Worm (Caenorhabditis elegans): ENCODE data around the gene R160.12.

DNA sequence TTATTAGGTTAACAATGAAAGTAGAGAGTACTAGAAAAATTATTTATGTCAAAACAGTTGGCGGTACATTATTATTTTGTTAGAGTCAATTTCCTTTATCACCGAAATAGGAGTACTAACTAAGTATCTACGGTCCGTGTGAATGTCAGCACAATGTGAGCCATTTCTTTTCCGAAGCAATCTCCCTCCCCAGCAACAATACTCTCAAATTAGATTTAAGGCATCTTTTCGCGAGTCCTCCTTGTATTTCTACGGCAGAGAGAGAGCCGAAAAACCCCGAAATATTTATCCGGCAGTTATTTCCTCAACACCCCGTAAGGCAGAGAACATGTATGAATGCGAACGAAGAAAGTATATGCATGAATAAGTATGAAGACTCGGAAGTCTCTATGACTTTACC is 37.7 kb upstream of the R160.12 start:
- TF ChIP-seq swsn-7 (tag; optimal IDR thresholded peaks at IDR 0.05) (no peak), lin-13 (GFP tag; optimal IDR thresholded peaks at IDR 0.05) (no peak), pqm-1 (tag; optimal IDR thresholded peaks at IDR 0.05) (no peak), unc-62 (GFP tag; optimal IDR thresholded peaks at IDR 0.05) (no peak), nhr-11 (tag; optimal IDR thresholded peaks at IDR 0.05) (no peak), sox-4 (tag; optimal IDR thresholded peaks at IDR 0.05) (no peak), nhr-237 (tag; optimal IDR thresholded peaks at IDR 0.05) (no peak), nhr-90 (tag; optimal IDR thresholded peaks at IDR 0.05; ENCODE audit: poor library complexity) (no peak), ztf-11 (tag; optimal IDR thresholded peaks at IDR 0.05) (no peak), nhr-77 (tag; optimal IDR thresholded peaks at IDR 0.05) (no peak), nhr-71 (tag; optimal IDR thresholded peaks at IDR 0.05) (no peak), ama-1 (optimal IDR thresholded peaks at IDR 0.05) (no peak), sup-37 (GFP tag; optimal IDR thresholded peaks at IDR 0.05) (no peak)

All from whole organism, L1 larva.